Fruit fly (Drosophila melanogaster) whole organism, embryonic: ENCODE data around the gene Ns1.

Source experiments
- Abd-B ChIP-seq: fragments of 200-800 bp; sonication (Bioruptor generic); optimal IDR thresholded peaks from 2 replicates; lab custom pipeline; 2018; ENCODE audit warnings: missing biosample characterization, mild to moderate bottlenecking, missing genetic modification characterization, moderate library complexity
- Bgb ChIP-seq: fragments of 200-800 bp; sonication (Bioruptor generic); IDR thresholded peaks from 2 replicates; pipeline ENCODE4 v1.3.6; 2022; ENCODE audit warnings: missing biosample characterization, missing genetic modification characterization; ENCODE audit not compliant: partially characterized antibody
- H2.0 ChIP-seq: fragments of 200-800 bp; sonication (Bioruptor generic); IDR thresholded peaks from 2 replicates; pipeline ENCODE4 v1.3.6; 2022; ENCODE audit warnings: missing biosample characterization, missing genetic modification characterization
- Hr39 ChIP-seq: fragments of >200 bp; optimal IDR thresholded peaks from 2 replicates; lab custom pipeline; 2017
- Meics ChIP-seq: fragments of 200-800 bp; sonication (Bioruptor generic); optimal IDR thresholded peaks from 2 replicates; lab custom pipeline; 2017; ENCODE audit warnings: missing biosample characterization, mild to moderate bottlenecking, missing genetic modification characterization
- cas ChIP-seq: fragments of 200-800 bp; sonication (Bioruptor generic); IDR thresholded peaks from 2 replicates; pipeline ENCODE4 v1.3.6; 2022; ENCODE audit warnings: missing biosample characterization, missing genetic modification characterization
- phol ChIP-seq: fragments of 200-800 bp; sonication (Bioruptor generic); optimal IDR thresholded peaks from 3 replicates; lab custom pipeline; 2018; ENCODE audit warnings: missing biosample characterization, mild to moderate bottlenecking, missing genetic modification characterization, moderate library complexity
- pum ChIP-seq: fragments of 200-800 bp; sonication (Bioruptor generic); optimal IDR thresholded peaks from 2 replicates; lab custom pipeline; 2016; ENCODE audit warnings: missing biosample characterization, missing genetic modification characterization
- trem ChIP-seq: fragments of 200-800 bp; optimal IDR thresholded peaks from 3 replicates; lab custom pipeline; 2019; ENCODE audit warnings: missing biosample characterization, mild to moderate bottlenecking, missing genetic modification characterization, moderate library complexity
- ttk ChIP-seq: fragments of 200-800 bp; sonication (Bioruptor generic); IDR thresholded peaks from 2 replicates; pipeline ENCODE4 v2.1.2; 2022; ENCODE audit warnings: missing biosample characterization, missing genetic modification characterization
- zen ChIP-seq: fragments of 200-800 bp; sonication (Bioruptor generic); optimal IDR thresholded peaks from 3 replicates; lab custom pipeline; 2018; ENCODE audit warnings: missing biosample characterization, mild to moderate bottlenecking, missing genetic modification characterization, moderate library complexity

DNA sequence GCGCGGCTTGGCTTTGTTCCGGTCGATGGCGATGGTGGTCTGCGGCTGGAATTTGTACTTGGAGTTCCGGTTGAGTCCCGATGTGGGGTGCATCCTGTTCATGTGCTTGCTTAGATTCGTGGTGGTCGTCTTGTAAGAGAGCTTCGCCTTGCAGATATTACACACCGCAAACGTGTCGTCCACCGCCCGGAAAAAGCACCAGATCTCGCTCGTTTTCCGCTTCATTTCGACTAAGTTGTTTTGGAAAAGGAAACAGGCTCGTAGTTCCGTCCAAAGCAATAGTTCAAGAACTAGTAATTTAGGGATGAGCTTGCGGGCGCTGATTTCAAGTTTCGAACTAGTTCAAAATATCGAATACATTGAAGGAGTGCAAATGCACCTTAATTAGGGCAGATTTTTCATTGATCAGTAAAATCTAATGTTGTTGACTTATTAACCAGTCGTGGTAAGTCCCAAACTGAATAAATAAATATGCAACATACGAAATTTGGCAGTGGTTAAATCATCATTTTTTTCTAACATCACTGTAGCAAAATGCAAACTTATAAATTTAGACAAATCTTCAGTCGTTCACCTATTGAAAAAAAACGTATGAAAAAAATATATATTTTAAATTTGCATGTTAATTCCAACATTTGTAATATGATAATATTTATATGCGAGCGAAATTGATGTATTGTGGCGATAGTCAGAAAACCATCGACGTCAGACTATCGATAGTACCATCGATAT is 29.5 kb downstream of the Ns1 start, which contains the start of the genes bdwf and Patr-1:
- TF ChIP-seq trem (tag; lab: Kevin White, UChicago) (peak; percentile 65), Hr39 (lab: Kevin White, UChicago) (no peak), phol (peak; percentile 43), Abd-B (GFP tag; lab: Kevin White, UChicago) (no peak), Bgb (GFP tag; lab: Robert Waterston, UW) (peak; percentile 89), Meics (GFP tag; lab: Kevin White, UChicago) (no peak), H2.0 (GFP tag; lab: Robert Waterston, UW) (no peak), pum (GFP tag; lab: Kevin White, UChicago) (no peak), cas (GFP tag; lab: Robert Waterston, UW) (no peak), ttk (GFP tag; lab: Robert Waterston, UW) (no peak), zen (peak; percentile 55)
